Worm (Caenorhabditis elegans): ENCODE measurements around the gene T28C6.10.

Gene T28C6.10

ce11 chrIV:8793223-8793622 is 24.5 kb upstream of the T28C6.10 start (continued):
- TF ChIP-seq let-526 (GFP tag; IDR thresholded peaks at IDR 0.05) (no peak), ceh-91 (GFP tag; IDR thresholded peaks at IDR 0.05) (no peak)

ce11 chrIV:8794895-8795665 is 22.7 kb upstream of the T28C6.10 start:
- TF ChIP-seq sea-2 (GFP tag; IDR thresholded peaks at IDR 0.05) (no peak), aptf-2 (GFP tag; conservative IDR thresholded peaks at IDR 0.05) (no peak), F22D6.2 (tag; optimal IDR thresholded peaks at IDR 0.05) (peak; percentile 58), cebp-2 (GFP tag; IDR thresholded peaks at IDR 0.05) (no peak), cebp-1 (GFP tag; IDR thresholded peaks at IDR 0.05) (peak; percentile 49; the same call in 1 of the 2 replicates), cebp-1 (tag; optimal IDR thresholded peaks at IDR 0.05) (peak; percentile 94), hmg-20 (GFP tag; IDR thresholded peaks at IDR 0.05) (peak; percentile 22; the same call in 1 of the 2 replicates), madf-3 (GFP tag; IDR thresholded peaks at IDR 0.05) (no peak), lir-1 (GFP tag; conservative IDR thresholded peaks at IDR 0.05) (peak; percentile 59; the same call in 1 of the 2 replicates), mes-4 (tag; optimal IDR thresholded peaks at IDR 0.05) (no peak), tbp1 (GFP tag; optimal IDR thresholded peaks at IDR 0.05) (peak; percentile 57), rcor-1 (GFP tag; IDR thresholded peaks at IDR 0.05) (peak; percentile 22; the same call in 1 of the 2 replicates), F57A8.1 (GFP tag; optimal IDR thresholded peaks at IDR 0.05) (no peak), lsl-1 (GFP tag; optimal IDR thresholded peaks at IDR 0.05) (no peak), lin-40 (tag; optimal IDR thresholded peaks at IDR 0.05) (peak; percentile 83), akir-1 (GFP tag; optimal IDR thresholded peaks at IDR 0.05) (no peak), sptf-2 (GFP tag; optimal IDR thresholded peaks at IDR 0.05) (no peak), dpl-1 (GFP tag; optimal IDR thresholded peaks at IDR 0.05) (no peak), ceh-91 (GFP tag; IDR thresholded peaks at IDR 0.05) (no peak), nhr-80 (tag; optimal IDR thresholded peaks at IDR 0.05) (peak; percentile 100), dpff-1 (tag; optimal IDR thresholded peaks at IDR 0.05) (no peak), die-1 (tag; optimal IDR thresholded peaks at IDR 0.05) (peak; percentile 66), egrh-3 (GFP tag; IDR thresholded peaks at IDR 0.05) (peak; percentile 99), unc-62 (GFP tag; optimal IDR thresholded peaks at IDR 0.05) (no peak), lin-26 (GFP tag; IDR thresholded peaks at IDR 0.05) (peak; percentile 83), rec-8 (tag; optimal IDR thresholded peaks at IDR 0.05) (no peak), him-1 (tag; optimal IDR thresholded peaks at IDR 0.05) (no peak), tlf-1 (GFP tag; optimal IDR thresholded peaks at IDR 0.05) (peak; percentile 52), egl-18 (GFP tag; IDR thresholded peaks at IDR 0.05) (0 out of 2 replicates have a peak, but pooled peaks have one; percentile 4), B0019.2 (GFP tag; conservative IDR thresholded peaks at IDR 0.05) (no peak), Y79H2A.3 (GFP tag; conservative IDR thresholded peaks at IDR 0.05) (no peak), F37B4.10 (GFP tag; IDR thresholded peaks at IDR 0.05) (0 out of 2 replicates have a peak, but pooled peaks have one; percentile 67), chd-7 (tag; optimal IDR thresholded peaks at IDR 0.05) (peak; percentile 94), ztf-18 (tag; optimal IDR thresholded peaks at IDR 0.05) (peak; percentile 59), nfya-2 (GFP tag; IDR thresholded peaks at IDR 0.05) (no peak), ZK185.1 (tag; optimal IDR thresholded peaks at IDR 0.05; ENCODE audit: poor library complexity, severe bottlenecking) (no peak), madf-6 (GFP tag; IDR thresholded peaks at IDR 0.05) (no peak), ama-1 (optimal IDR thresholded peaks at IDR 0.05) (no peak), ama-1 (GFP tag; optimal IDR thresholded peaks at IDR 0.05) (no peak), attf-3 (GFP tag; conservative IDR thresholded peaks at IDR 0.05) (0 out of 2 replicates have a peak, but pooled peaks have one; percentile 34), mxl-1 (tag; optimal IDR thresholded peaks at IDR 0.05) (no peak), ztf-28 (GFP tag; IDR thresholded peaks at IDR 0.05) (no peak), unc-130 (GFP tag; optimal IDR thresholded peaks at IDR 0.05) (no peak), ceh-79 (tag; optimal IDR thresholded peaks at IDR 0.05) (no peak), F52B5.7 (tag; optimal IDR thresholded peaks at IDR 0.05) (peak; percentile 61)

All from whole organism, young adult.